Fruit fly (Drosophila melanogaster): Measurements from ENCODE around the gene CG42813.
A peak's percentile ranks its signal among the peaks of the same experiment; 100 is the strongest.

Gene CG42813

dm6 chr3R:27246264-27246663 is 17.9 kb upstream of the CG42813 start (continued):
- TF ChIP-seq fd96Cb (tag; optimal IDR thresholded peaks at IDR 0.05) (peak; percentile 78), zf30C (GFP tag; optimal IDR thresholded peaks at IDR 0.05) (no peak), CG18262 (tag; optimal IDR thresholded peaks at IDR 0.05) (peak; percentile 95), maf-S (GFP tag; optimal IDR thresholded peaks at IDR 0.05) (no peak), Jarid2 (GFP tag; optimal IDR thresholded peaks at IDR 0.05) (peak; percentile 30), CG4282 (GFP tag; optimal IDR thresholded peaks at IDR 0.05) (no peak), CG14050 (GFP tag; IDR thresholded peaks at IDR 0.05) (no peak; the same call in 2 of the 3 replicates), CG12659 (GFP tag; optimal IDR thresholded peaks at IDR 0.05) (peak; percentile 87), Awh (GFP tag; IDR thresholded peaks at IDR 0.05) (no peak), CG8765 (GFP tag; IDR thresholded peaks at IDR 0.05) (no peak), gcm (GFP tag; optimal IDR thresholded peaks at IDR 0.05) (peak; percentile 93), Lhr (GFP tag; optimal IDR thresholded peaks at IDR 0.05) (peak; percentile 42), CG4707 (GFP tag; optimal IDR thresholded peaks at IDR 0.05) (peak; percentile 1), ac (GFP tag; optimal IDR thresholded peaks at IDR 0.05) (peak; percentile 5), crol (GFP tag; IDR thresholded peaks at IDR 0.05) (no peak), CG9215 (GFP tag; IDR thresholded peaks at IDR 0.05) (0 out of 2 replicates have a peak, but pooled peaks have one; percentile 19), caup (GFP tag; optimal IDR thresholded peaks at IDR 0.05; ENCODE audit: severe bottlenecking) (peak; percentile 71), Bdp1 (GFP tag; optimal IDR thresholded peaks at IDR 0.05) (no peak), Sox100B (GFP tag; optimal IDR thresholded peaks at IDR 0.05) (peak; percentile 90), bsh (GFP tag; optimal IDR thresholded peaks at IDR 0.05) (peak; percentile 25 to 87), Dref (GFP tag; IDR thresholded peaks at IDR 0.05) (no peak), CG10274 (GFP tag; optimal IDR thresholded peaks at IDR 0.05) (no peak), unpg (GFP tag; optimal IDR thresholded peaks at IDR 0.05) (peak; percentile 88), CoRest (tag; optimal IDR thresholded peaks at IDR 0.05) (peak; percentile 92), Drgx (GFP tag; IDR thresholded peaks at IDR 0.05) (peak; percentile 43; the same call in 1 of the 2 replicates), hkb (optimal IDR thresholded peaks at IDR 0.05) (no peak), hkb (GFP tag; IDR thresholded peaks at IDR 0.05) (0 out of 2 replicates have a peak, but pooled peaks have one; percentile 61), CG34376 (GFP tag; optimal IDR thresholded peaks at IDR 0.05) (no peak), B-H1 (GFP tag; IDR thresholded peaks at IDR 0.05) (no peak), CG9609 (GFP tag; optimal IDR thresholded peaks at IDR 0.05) (no peak), sqz (GFP tag; optimal IDR thresholded peaks at IDR 0.05) (no peak), CG7357 (GFP tag; IDR thresholded peaks at IDR 0.05) (peak; percentile 49; the same call in 2 of the 3 replicates), CG13296 (GFP tag; optimal IDR thresholded peaks at IDR 0.05) (peak; percentile 90), lab (GFP tag; optimal IDR thresholded peaks at IDR 0.05) (peak; percentile 79), jigr1 (GFP tag; IDR thresholded peaks at IDR 0.05) (no peak), cg (GFP tag; optimal IDR thresholded peaks at IDR 0.05) (no peak), Atf3 (GFP tag; optimal IDR thresholded peaks at IDR 0.05) (no peak), gt (GFP tag; IDR thresholded peaks at IDR 0.05) (no peak), lov (optimal IDR thresholded peaks at IDR 0.05) (no peak), lov (GFP tag; IDR thresholded peaks at IDR 0.05) (no peak), CG2875 (GFP tag; optimal IDR thresholded peaks at IDR 0.05) (peak; percentile 59), Rfx (GFP tag; IDR thresholded peaks at IDR 0.05) (peak; percentile 49; the same call in 1 of the 2 replicates), Vsx1 (GFP tag; optimal IDR thresholded peaks at IDR 0.05) (peak; percentile 29), shn (GFP tag; optimal IDR thresholded peaks at IDR 0.05) (no peak), luna (GFP tag; optimal IDR thresholded peaks at IDR 0.05) (no peak), YL-1 (GFP tag; optimal IDR thresholded peaks at IDR 0.05) (no peak), CG9437 (GFP tag; optimal IDR thresholded peaks at IDR 0.05) (peak; percentile 82), CG6654 (GFP tag; optimal IDR thresholded peaks at IDR 0.05) (peak; percentile 38), CG6689 (GFP tag; IDR thresholded peaks at IDR 0.05) (peak; percentile 79), yki (optimal IDR thresholded peaks at IDR 0.05) (no peak), chm (GFP tag; IDR thresholded peaks at IDR 0.05) (no peak), eyg (GFP tag; optimal IDR thresholded peaks at IDR 0.05) (no peak)
